Worm (Caenorhabditis elegans) whole organism, L2 larva: ENCODE measurements around the gene dpff-1.

Source experiments
- C34F6.9 ChIP-seq: fragments of 150-350 bp; optimal IDR thresholded peaks from 2 replicates; lab custom pipeline; 2014; ENCODE audit warnings: missing biosample characterization, missing genetic modification characterization
- F13H6.1 ChIP-seq: sonication (generic microtip); optimal IDR thresholded peaks from 2 replicates; lab custom pipeline; 2016; ENCODE audit warnings: missing genetic modification characterization, missing compliant biosample characterization
- R02D3.7 ChIP-seq: fragments of 150-350 bp; optimal IDR thresholded peaks from 2 replicates; lab custom pipeline; 2014; ENCODE audit warnings: missing biosample characterization, missing genetic modification characterization
- Y55F3AM.14 ChIP-seq: fragments of 200-800 bp; sonication (Bioruptor generic); optimal IDR thresholded peaks from 2 replicates; lab custom pipeline; 2018; ENCODE audit warnings: mild to moderate bottlenecking, missing genetic modification characterization, missing compliant biosample characterization
- ZK546.5 ChIP-seq: sonication (generic microtip); optimal IDR thresholded peaks from 2 replicates; lab custom pipeline; 2017; ENCODE audit warnings: missing biosample characterization, missing genetic modification characterization
- alr-1 ChIP-seq: fragments of 150-350 bp; optimal IDR thresholded peaks from 2 replicates; lab custom pipeline; 2014; ENCODE audit warnings: missing biosample characterization, missing genetic modification characterization
- aly-2 ChIP-seq: fragments of 150-350 bp; optimal IDR thresholded peaks from 2 replicates; lab custom pipeline; 2014; ENCODE audit warnings: missing biosample characterization, missing genetic modification characterization
- ama-1 ChIP-seq: fragments of 150-350 bp; optimal IDR thresholded peaks from 2 replicates; lab custom pipeline; 2018; ENCODE audit warnings: inconsistent platforms
- ceh-82 ChIP-seq: fragments of 150-350 bp; optimal IDR thresholded peaks from 2 replicates; lab custom pipeline; 2014; ENCODE audit warnings: missing biosample characterization, missing genetic modification characterization
- crh-2 ChIP-seq: sonication (generic microtip); optimal IDR thresholded peaks from 2 replicates; lab custom pipeline; 2017; ENCODE audit warnings: missing biosample characterization, missing genetic modification characterization
- dmd-4 ChIP-seq: sonication (generic microtip); optimal IDR thresholded peaks from 2 replicates; lab custom pipeline; 2017; ENCODE audit warnings: missing biosample characterization, missing genetic modification characterization
- egl-27 ChIP-seq: sonication (generic microtip); optimal IDR thresholded peaks from 3 replicates; lab custom pipeline; 2017; ENCODE audit warnings: missing biosample characterization, missing genetic modification reagents, missing genetic modification characterization
- elt-3 ChIP-seq: sonication (generic microtip); optimal IDR thresholded peaks from 2 replicates; lab custom pipeline; 2017; ENCODE audit warnings: missing biosample characterization, missing genetic modification characterization
- fos-1 ChIP-seq: fragments of 150-350 bp; optimal IDR thresholded peaks from 2 replicates; lab custom pipeline; 2014; ENCODE audit warnings: missing biosample characterization, missing genetic modification characterization
- gmeb-1 ChIP-seq: fragments of 150-350 bp; optimal IDR thresholded peaks from 2 replicates; lab custom pipeline; 2014; ENCODE audit warnings: missing biosample characterization, missing genetic modification characterization
- lin-11 ChIP-seq: fragments of 150-350 bp; sonication (generic microtip); optimal IDR thresholded peaks from 2 replicates; lab custom pipeline; 2014; ENCODE audit warnings: missing biosample characterization, missing genetic modification characterization, inconsistent platforms, mixed read lengths
- lin-39 ChIP-seq: fragments of 150-350 bp; optimal IDR thresholded peaks from 2 replicates; lab custom pipeline; 2014; ENCODE audit warnings: missing biosample characterization, missing genetic modification reagents, missing genetic modification characterization
- lsy-2 ChIP-seq, 2 experiments: fragments of 150-350 bp in 1 of 2; sonication (generic microtip) in 1 of 2; optimal IDR thresholded peaks; 2 replicates each; lab custom pipeline; 2014 to 2017; ENCODE audit warnings: missing biosample characterization in 2 of 2, missing genetic modification characterization in 2 of 2
- mab-5 ChIP-seq: fragments of 150-350 bp; optimal IDR thresholded peaks from 2 replicates; lab custom pipeline; 2014; ENCODE audit warnings: missing biosample characterization, missing genetic modification characterization
- mbf-1 ChIP-seq: sonication (generic microtip); optimal IDR thresholded peaks from 2 replicates; lab custom pipeline; 2017; ENCODE audit warnings: missing biosample characterization, missing genetic modification characterization
- mdl-1 ChIP-seq, 2 experiments: fragments of 150-350 bp in 1 of 2; sonication (generic microtip) in 1 of 2; optimal IDR thresholded peaks; 2 replicates each; lab custom pipeline; 2017; ENCODE audit warnings: missing biosample characterization in 2 of 2, missing genetic modification characterization in 2 of 2
- nhr-10 ChIP-seq: sonication (generic microtip); optimal IDR thresholded peaks from 2 replicates; lab custom pipeline; 2017; ENCODE audit warnings: missing biosample characterization, missing genetic modification characterization
- nhr-11 ChIP-seq: fragments of 150-350 bp; optimal IDR thresholded peaks from 2 replicates; lab custom pipeline; 2014; ENCODE audit warnings: missing biosample characterization, missing genetic modification characterization
- nhr-12 ChIP-seq: fragments of 150-350 bp; optimal IDR thresholded peaks from 2 replicates; lab custom pipeline; 2014; ENCODE audit warnings: missing biosample characterization, missing genetic modification characterization
- nhr-129 ChIP-seq: fragments of 150-350 bp; optimal IDR thresholded peaks from 2 replicates; lab custom pipeline; 2014; ENCODE audit warnings: missing biosample characterization, missing genetic modification characterization
- nhr-21 ChIP-seq: fragments of 150-350 bp; optimal IDR thresholded peaks from 2 replicates; lab custom pipeline; 2014; ENCODE audit warnings: missing biosample characterization, missing genetic modification characterization
- nhr-23 ChIP-seq: fragments of 150-350 bp; optimal IDR thresholded peaks from 2 replicates; lab custom pipeline; 2014; ENCODE audit warnings: missing biosample characterization, missing genetic modification reagents, missing genetic modification characterization
- nhr-25 ChIP-seq: fragments of 150-350 bp; sonication (generic microtip); optimal IDR thresholded peaks from 3 replicates; lab custom pipeline; 2014; ENCODE audit warnings: missing biosample characterization, missing genetic modification characterization
- nhr-6 ChIP-seq: fragments of 150-350 bp; optimal IDR thresholded peaks from 2 replicates; lab custom pipeline; 2014; ENCODE audit warnings: missing biosample characterization, missing genetic modification characterization
- nhr-77 ChIP-seq: fragments of 150-350 bp; optimal IDR thresholded peaks from 2 replicates; lab custom pipeline; 2014; ENCODE audit warnings: missing biosample characterization, missing genetic modification characterization
- peb-1 ChIP-seq: fragments of 150-350 bp; optimal IDR thresholded peaks from 2 replicates; lab custom pipeline; 2014; ENCODE audit warnings: missing biosample characterization, missing genetic modification characterization
- sem-4 ChIP-seq: fragments of 150-350 bp; optimal IDR thresholded peaks from 2 replicates; lab custom pipeline; 2014; ENCODE audit warnings: missing biosample characterization, missing genetic modification reagents, missing genetic modification characterization
- skn-1 ChIP-seq: sonication (generic microtip); optimal IDR thresholded peaks from 2 replicates; lab custom pipeline; 2017; ENCODE audit warnings: missing biosample characterization, missing genetic modification characterization
- sma-3 ChIP-seq: sonication (generic microtip); optimal IDR thresholded peaks from 2 replicates; lab custom pipeline; 2016; ENCODE audit warnings: missing genetic modification reagents, missing genetic modification characterization, missing compliant biosample characterization
- unc-39 ChIP-seq: fragments of 150-350 bp; optimal IDR thresholded peaks from 2 replicates; lab custom pipeline; 2014; ENCODE audit warnings: missing biosample characterization, missing genetic modification characterization
- unc-55 ChIP-seq: fragments of 150-350 bp; sonication (generic microtip); optimal IDR thresholded peaks from 3 replicates; lab custom pipeline; 2014; ENCODE audit warnings: missing biosample characterization, missing genetic modification reagents, missing genetic modification characterization
- zag-1 ChIP-seq: fragments of 150-350 bp; optimal IDR thresholded peaks from 2 replicates; lab custom pipeline; 2014; ENCODE audit warnings: missing biosample characterization, missing genetic modification characterization
- ztf-1 ChIP-seq: fragments of 200-800 bp; sonication (Bioruptor generic); conservative IDR thresholded peaks from 2 replicates; pipeline ENCODE4 v1.3.6; 2022; ENCODE audit warnings: missing genetic modification characterization, missing compliant biosample characterization
- ztf-11 ChIP-seq: sonication (generic microtip); optimal IDR thresholded peaks from 2 replicates; lab custom pipeline; 2017; ENCODE audit warnings: missing biosample characterization, missing genetic modification characterization
- ztf-4 ChIP-seq: fragments of 150-350 bp; optimal IDR thresholded peaks from 2 replicates; lab custom pipeline; 2014; ENCODE audit warnings: missing biosample characterization, missing genetic modification characterization

Gene dpff-1

DNA sequence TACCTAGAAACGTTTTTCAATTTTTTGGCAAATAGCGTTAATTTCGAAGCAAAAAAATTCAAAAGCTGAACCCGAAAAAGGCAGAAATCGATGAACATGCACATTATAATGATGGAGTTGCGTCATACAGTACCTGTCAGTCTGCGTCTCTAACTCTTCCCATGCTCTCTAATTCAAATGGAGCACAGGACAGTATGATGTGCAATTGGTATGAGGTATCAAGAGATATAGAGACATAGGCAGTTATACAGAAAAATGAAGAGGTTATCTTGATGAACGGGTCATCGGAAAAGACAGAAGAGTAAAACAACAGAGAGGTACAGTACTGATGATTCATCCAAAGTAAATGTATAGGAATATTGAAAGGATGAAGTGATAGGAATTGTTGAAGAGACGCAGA, 5.4 kb downstream of the dpff-1 start:
- TF ChIP-seq R02D3.7 (no peak), nhr-25 (tag; lab: Kevin White, UChicago) (no peak), mdl-1 (tag; optimal IDR thresholded peaks at IDR 0.05; lab: Kevin White, UChicago) (no peak), ZK546.5 (tag; lab: Kevin White, UChicago) (no peak), nhr-129 (tag; lab: Kevin White, UChicago) (peak; percentile 77), nhr-10 (tag; lab: Kevin White, UChicago) (no peak), lin-11 (tag; lab: Kevin White, UChicago) (no peak), zag-1 (tag; lab: Kevin White, UChicago) (no peak), unc-55 (GFP tag; lab: Kevin White, UChicago) (no peak), peb-1 (tag; lab: Kevin White, UChicago) (no peak), nhr-77 (tag; lab: Kevin White, UChicago) (no peak), fos-1 (tag; lab: Kevin White, UChicago) (peak; percentile 69), sma-3 (no peak), alr-1 (tag; lab: Kevin White, UChicago) (no peak), nhr-11 (tag; lab: Kevin White, UChicago) (no peak), Y55F3AM.14 (GFP tag; lab: Kevin White, UChicago) (no peak)
- TF ChIP-seq, all 48 proteins: peak for 2

DNA sequence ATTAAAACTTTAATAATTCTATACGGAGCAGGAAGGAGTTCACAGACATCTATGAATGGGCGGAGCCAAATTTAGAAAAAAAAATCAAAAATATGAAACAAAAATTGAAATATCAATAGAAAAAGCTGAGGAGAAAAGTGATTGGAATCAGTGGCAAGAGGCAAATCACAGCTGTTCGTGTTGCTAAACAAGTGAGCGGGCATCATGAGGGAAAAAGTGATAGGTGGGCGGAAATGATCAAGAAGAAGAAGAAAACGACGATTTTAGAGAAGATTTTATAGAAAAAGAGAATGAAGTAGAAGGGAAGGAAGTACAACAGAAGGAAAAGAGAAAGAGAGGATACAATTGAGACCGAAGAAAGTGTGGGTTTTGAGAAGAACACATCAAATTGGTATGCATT, 7.5 kb downstream of the dpff-1 start:
- TF ChIP-seq ama-1 (lab: Kevin White, UChicago) (no peak), F13H6.1 (tag; lab: Kevin White, UChicago) (peak; percentile 12), unc-55 (GFP tag; lab: Kevin White, UChicago) (peak; percentile 23), lsy-2 (tag; optimal IDR thresholded peaks at IDR 0.05; lab: Kevin White, UChicago) (peak in 1 of 2 experiments; percentile 15), nhr-129 (tag; lab: Kevin White, UChicago) (peak; percentile 7), mab-5 (no peak)

DNA sequence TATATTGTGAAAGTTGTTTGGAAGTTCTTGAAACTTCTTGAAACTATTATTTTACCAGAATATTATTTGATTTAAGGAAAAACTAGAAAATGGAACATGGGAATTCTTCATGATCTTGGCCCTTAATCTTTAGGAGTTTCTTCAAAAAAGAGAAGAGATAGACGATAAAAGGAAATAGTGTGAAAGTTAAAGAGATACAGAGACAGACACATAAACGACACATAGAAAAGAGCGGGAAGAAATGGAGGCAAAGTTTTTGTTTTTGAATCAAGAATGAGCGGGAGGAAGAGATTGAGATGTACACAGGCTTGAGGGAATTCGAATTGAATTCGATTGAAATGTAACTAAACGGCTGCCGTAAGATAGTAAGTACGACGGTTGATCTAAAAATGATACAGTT, 8.7 kb downstream of the dpff-1 start:
- TF ChIP-seq C34F6.9 (tag; lab: Kevin White, UChicago) (peak; percentile 42), nhr-129 (tag; lab: Kevin White, UChicago) (peak; percentile 17), lsy-2 (tag; optimal IDR thresholded peaks at IDR 0.05; lab: Kevin White, UChicago) (peak in 1 of 2 experiments; percentile 9), unc-55 (GFP tag; lab: Kevin White, UChicago) (peak; percentile 30), Y55F3AM.14 (GFP tag; lab: Kevin White, UChicago) (peak; percentile 61), elt-3 (tag; lab: Kevin White, UChicago) (no peak)

DNA sequence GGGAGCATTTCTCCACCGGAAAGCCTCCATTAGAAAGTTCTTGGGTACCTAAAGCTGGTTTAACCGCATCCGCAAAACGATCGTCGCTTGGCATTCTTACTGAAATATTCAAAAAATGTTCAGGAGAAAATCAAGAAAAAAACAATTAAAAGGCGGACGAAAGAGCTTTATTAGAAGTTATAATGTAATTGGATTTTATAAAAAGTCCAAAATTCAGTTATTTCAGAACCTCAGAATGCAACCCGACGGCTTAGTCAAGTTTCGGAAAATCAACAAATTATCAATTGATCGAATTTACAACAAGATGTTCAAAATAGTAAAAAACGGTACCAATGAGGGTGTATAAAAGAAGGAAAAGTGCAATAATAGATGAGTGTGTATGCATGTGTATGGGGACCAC, 10.2 kb downstream of the dpff-1 start, which contains the start of gene pxl-1:
Gene pxl-1, minus strand, starts transcription at position 101 of the 400 bp plus-strand sequence.
- TF ChIP-seq dmd-4 (no peak), elt-3 (tag; lab: Kevin White, UChicago) (no peak), nhr-11 (tag; lab: Kevin White, UChicago) (no peak), sem-4 (tag; lab: Kevin White, UChicago) (no peak), egl-27 (no peak), nhr-12 (tag; lab: Kevin White, UChicago) (no peak), lin-39 (tag; lab: Kevin White, UChicago) (no peak), skn-1 (tag; lab: Kevin White, UChicago) (no peak), ceh-82 (tag; lab: Kevin White, UChicago) (no peak), peb-1 (tag; lab: Kevin White, UChicago) (no peak), sma-3 (no peak), gmeb-1 (tag; lab: Kevin White, UChicago) (no peak), aly-2 (tag; lab: Kevin White, UChicago) (no peak), C34F6.9 (tag; lab: Kevin White, UChicago) (no peak)

DNA sequence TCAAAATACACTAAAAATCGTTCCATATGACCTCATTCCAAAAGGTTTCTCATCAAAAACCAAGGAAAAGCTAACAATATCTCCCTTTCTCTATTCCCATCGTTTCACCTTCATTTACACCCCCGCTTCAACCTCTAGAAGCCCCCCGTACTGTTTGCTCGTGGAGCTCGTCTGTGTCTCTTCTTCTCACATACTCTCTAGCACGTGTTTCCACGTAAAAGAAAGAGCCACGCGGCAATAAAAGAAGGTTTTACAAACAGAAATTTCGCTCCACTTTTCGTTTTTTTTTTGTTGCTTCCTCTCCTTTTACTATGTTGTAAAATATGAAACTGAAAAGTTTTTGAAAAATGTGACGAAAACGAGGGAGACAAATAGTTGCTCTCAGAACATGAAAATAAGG, 13.2 kb downstream of the dpff-1 start:
- TF ChIP-seq F13H6.1 (tag; lab: Kevin White, UChicago): peak; percentile 31
- no peak for TF ChIP-seq unc-39 (tag; lab: Kevin White, UChicago)

DNA sequence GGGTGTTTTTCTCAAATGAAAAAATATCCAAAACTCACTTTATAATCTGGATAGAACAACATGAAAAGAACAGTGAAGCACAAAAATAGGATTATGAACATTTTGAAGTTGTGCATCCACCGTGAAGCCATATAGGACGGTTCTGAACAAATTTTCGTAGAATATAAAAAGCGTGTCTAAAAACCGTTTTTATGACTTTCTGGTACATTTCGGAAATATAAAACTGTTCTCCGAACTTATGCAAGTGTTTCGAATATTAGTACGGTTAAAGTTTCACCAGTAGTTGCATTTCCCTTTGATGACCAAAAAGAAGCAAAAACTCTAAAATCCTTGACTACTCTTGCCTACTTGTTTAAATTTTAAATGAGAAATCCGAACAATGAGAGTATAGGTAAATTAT, 17.5 kb downstream of the dpff-1 start, which contains the start of gene C28H8.8:
Gene C28H8.8, minus strand, starts transcription at position 101 of the 400 bp plus-strand sequence.
- no peak for TF ChIP-seq gmeb-1 (tag; lab: Kevin White, UChicago)
- no peak for TF ChIP-seq ztf-1 (GFP tag; lab: Robert Waterston, UW)
- TF ChIP-seq mbf-1 (tag; lab: Kevin White, UChicago): no peak
- TF ChIP-seq ztf-11: no peak
- no peak for TF ChIP-seq nhr-6 (tag; lab: Kevin White, UChicago)
- no peak for TF ChIP-seq nhr-12 (tag; lab: Kevin White, UChicago)
- TF ChIP-seq nhr-77 (tag; lab: Kevin White, UChicago): no peak
- no peak for TF ChIP-seq nhr-10 (tag; lab: Kevin White, UChicago)
- TF ChIP-seq alr-1 (tag; lab: Kevin White, UChicago): no peak
- no peak for TF ChIP-seq ztf-4 (tag; lab: Kevin White, UChicago)
- TF ChIP-seq sma-3: no peak
- TF ChIP-seq nhr-23: no peak
- TF ChIP-seq mab-5: no peak
- no peak for TF ChIP-seq ceh-82 (tag; lab: Kevin White, UChicago)
- no peak for TF ChIP-seq R02D3.7
- no peak for TF ChIP-seq nhr-11 (tag; lab: Kevin White, UChicago)
- no peak for TF ChIP-seq nhr-21
- TF ChIP-seq crh-2 (tag; lab: Kevin White, UChicago): no peak
- no peak for TF ChIP-seq egl-27
